Worm (Caenorhabditis elegans) whole organism, L1 larva: ENCODE results near the gene DC2.5.

Source experiments
- C16A3.4 ChIP-seq: fragments of 150-350 bp; optimal IDR thresholded peaks from 2 replicates; lab custom pipeline; 2014; ENCODE audit warnings: missing biosample characterization, missing genetic modification characterization
- F16B12.6 ChIP-seq: fragments of 150-350 bp; optimal IDR thresholded peaks from 2 replicates; lab custom pipeline; 2014; ENCODE audit warnings: missing biosample characterization, missing genetic modification characterization
- Y116A8C.19 ChIP-seq: sonication (generic microtip); optimal IDR thresholded peaks from 2 replicates; lab custom pipeline; 2016; ENCODE audit warnings: missing compliant biosample characterization, missing genetic modification characterization, borderline replicate concordance
- aly-2 ChIP-seq: fragments of 150-350 bp; optimal IDR thresholded peaks from 2 replicates; lab custom pipeline; 2014; ENCODE audit warnings: missing biosample characterization, missing genetic modification characterization
- ama-1 ChIP-seq: fragments of 150-350 bp; optimal IDR thresholded peaks from 2 replicates; lab custom pipeline; 2014
- blmp-1 ChIP-seq: fragments of 150-350 bp; optimal IDR thresholded peaks from 2 replicates; lab custom pipeline; 2014; ENCODE audit warnings: missing biosample characterization, missing genetic modification characterization
- ceh-82 ChIP-seq, 3 experiments: fragments of 150-350 bp in 1 of 3; sonication (generic microtip) in 2 of 3; optimal IDR thresholded peaks; 2 replicates each; lab custom pipeline; 2014 to 2017; ENCODE audit warnings: missing biosample characterization in 3 of 3, missing genetic modification characterization in 3 of 3
- ceh-88 ChIP-seq: fragments of 200-800 bp; sonication (Bioruptor generic); IDR thresholded peaks from 2 replicates; pipeline ENCODE4 v1.3.6; 2022; ENCODE audit warnings: missing genetic modification characterization, missing compliant biosample characterization
- dpl-1 ChIP-seq, 3 experiments: fragments of 150-350 bp in 2 of 3; sonication (generic microtip) in 1 of 3; optimal IDR thresholded peaks; 2 replicates each; lab custom pipeline; 2014 to 2017; ENCODE audit warnings: missing biosample characterization in 3 of 3, missing genetic modification characterization in 3 of 3, missing genetic modification reagents in 3 of 3
- dsc-1 ChIP-seq: sonication (generic microtip); optimal IDR thresholded peaks from 2 replicates; lab custom pipeline; 2016; ENCODE audit warnings: mild to moderate bottlenecking, missing genetic modification characterization, missing compliant biosample characterization
- efl-1 ChIP-seq, 4 experiments: fragments of 150-350 bp; optimal IDR thresholded peaks in 3 of 4; peaks in 1 of 4; 1 replicate in 1 of 4; 2 replicates in 3 of 4; lab custom pipeline; 2014; ENCODE audit warnings: missing biosample characterization in 2 of 4, missing genetic modification characterization in 2 of 4, missing genetic modification reagents in 2 of 4
- efl-3 ChIP-seq: fragments of 200-800 bp; sonication (Bioruptor generic); optimal IDR thresholded peaks from 2 replicates; lab custom pipeline; 2018; ENCODE audit warnings: mild to moderate bottlenecking, missing genetic modification characterization, missing compliant biosample characterization
- egl-27 ChIP-seq, 2 experiments: fragments of 150-350 bp in 1 of 2; sonication (generic microtip); optimal IDR thresholded peaks; 3 replicates each; lab custom pipeline; 2017 to 2018; ENCODE audit warnings: missing biosample characterization in 2 of 2, missing genetic modification characterization in 2 of 2, missing genetic modification reagents in 2 of 2
- elt-2 ChIP-seq: sonication (generic microtip); optimal IDR thresholded peaks from 2 replicates; lab custom pipeline; 2016; ENCODE audit warnings: missing genetic modification characterization, mild to moderate bottlenecking, inconsistent platforms, missing compliant biosample characterization, missing genetic modification reagents
- elt-3 ChIP-seq, 6 experiments: fragments of 150-350 bp in 1 of 6; sonication (generic microtip); optimal IDR thresholded peaks; 2 replicates each; lab custom pipeline; 2017 to 2018; ENCODE audit warnings: missing biosample characterization in 6 of 6, missing genetic modification characterization in 6 of 6, inconsistent platforms in 1 of 6
- fkh-8 ChIP-seq: sonication (generic microtip); optimal IDR thresholded peaks from 2 replicates; lab custom pipeline; 2016; ENCODE audit warnings: mild to moderate bottlenecking, missing genetic modification characterization, missing compliant biosample characterization
- fos-1 ChIP-seq: fragments of 150-350 bp; optimal IDR thresholded peaks from 2 replicates; lab custom pipeline; 2014; ENCODE audit warnings: missing biosample characterization, missing genetic modification characterization
- hlh-4 ChIP-seq: sonication (generic microtip); optimal IDR thresholded peaks from 2 replicates; lab custom pipeline; 2016; ENCODE audit warnings: mild to moderate bottlenecking, missing genetic modification characterization, missing compliant biosample characterization
- irx-1 ChIP-seq: sonication (generic microtip); optimal IDR thresholded peaks from 2 replicates; lab custom pipeline; 2016; ENCODE audit warnings: missing genetic modification characterization, missing compliant biosample characterization
- jun-1 ChIP-seq: fragments of 150-350 bp; optimal IDR thresholded peaks from 2 replicates; lab custom pipeline; 2014; ENCODE audit warnings: missing biosample characterization, missing genetic modification reagents, missing genetic modification characterization
- lin-13 ChIP-seq: fragments of 150-350 bp; optimal IDR thresholded peaks from 2 replicates; lab custom pipeline; 2014; ENCODE audit warnings: missing biosample characterization, missing genetic modification reagents, missing genetic modification characterization
- lin-14 ChIP-seq: fragments of 200-800 bp; sonication (Bioruptor generic); optimal IDR thresholded peaks from 2 replicates; lab custom pipeline; 2018; ENCODE audit warnings: mild to moderate bottlenecking, missing genetic modification characterization, moderate library complexity, missing compliant biosample characterization
- lin-15B ChIP-seq: fragments of 150-350 bp; sonication (generic microtip); optimal IDR thresholded peaks from 3 replicates; lab custom pipeline; 2014; ENCODE audit warnings: missing biosample characterization, missing genetic modification characterization
- lsy-2 ChIP-seq, 2 experiments: fragments of 150-350 bp; optimal IDR thresholded peaks; 2 replicates each; lab custom pipeline; 2014; ENCODE audit warnings: missing biosample characterization in 2 of 2, missing genetic modification characterization in 2 of 2
- mab-9 ChIP-seq: fragments of 200-800 bp; sonication (Bioruptor generic); IDR thresholded peaks from 2 replicates; pipeline ENCODE4 v1.3.6; 2022; ENCODE audit warnings: missing genetic modification reagents, missing genetic modification characterization, missing compliant biosample characterization
- mep-1 ChIP-seq: fragments of 150-350 bp; optimal IDR thresholded peaks from 2 replicates; lab custom pipeline; 2014; ENCODE audit warnings: missing biosample characterization, missing genetic modification characterization
- nhr-20 ChIP-seq: sonication (generic microtip); optimal IDR thresholded peaks from 2 replicates; lab custom pipeline; 2016; ENCODE audit warnings: mild to moderate bottlenecking, missing genetic modification characterization, missing compliant biosample characterization
- nhr-47 ChIP-seq: sonication (generic microtip); optimal IDR thresholded peaks from 2 replicates; lab custom pipeline; 2016; ENCODE audit warnings: mild to moderate bottlenecking, missing genetic modification characterization, moderate library complexity, missing compliant biosample characterization
- nhr-71 ChIP-seq: sonication (generic microtip); optimal IDR thresholded peaks from 2 replicates; lab custom pipeline; 2016; ENCODE audit warnings: mild to moderate bottlenecking, missing genetic modification characterization, moderate library complexity, missing compliant biosample characterization
- nhr-77 ChIP-seq: fragments of 150-350 bp; optimal IDR thresholded peaks from 2 replicates; lab custom pipeline; 2014; ENCODE audit warnings: missing biosample characterization, missing genetic modification characterization
- nhr-85 ChIP-seq: sonication (generic microtip); peaks from one replicate; lab custom pipeline; 2016; ENCODE audit warnings: missing genetic modification characterization, inconsistent platforms, missing compliant biosample characterization
- nhr-90 ChIP-seq: sonication (generic microtip); optimal IDR thresholded peaks from 2 replicates; lab custom pipeline; 2016; ENCODE audit warnings: mild to moderate bottlenecking, missing genetic modification characterization, missing compliant biosample characterization; ENCODE audit not compliant: poor library complexity
- skn-1 ChIP-seq: fragments of 150-350 bp; optimal IDR thresholded peaks from 2 replicates; lab custom pipeline; 2014; ENCODE audit warnings: missing biosample characterization, missing genetic modification characterization
- snu-23 ChIP-seq: sonication (generic microtip); optimal IDR thresholded peaks from 2 replicates; lab custom pipeline; 2016; ENCODE audit warnings: missing genetic modification characterization, missing compliant biosample characterization
- sox-4 ChIP-seq: sonication (generic microtip); optimal IDR thresholded peaks from 2 replicates; lab custom pipeline; 2016; ENCODE audit warnings: missing genetic modification characterization, missing compliant biosample characterization
- sptf-1 ChIP-seq: fragments of 150-350 bp; optimal IDR thresholded peaks from 2 replicates; lab custom pipeline; 2014; ENCODE audit warnings: missing biosample characterization, missing genetic modification characterization
- swsn-7 ChIP-seq: sonication (generic microtip); optimal IDR thresholded peaks from 2 replicates; lab custom pipeline; 2016; ENCODE audit warnings: missing genetic modification characterization, missing compliant biosample characterization
- tlp-1 ChIP-seq: fragments of 150-350 bp; optimal IDR thresholded peaks from 2 replicates; lab custom pipeline; 2014; ENCODE audit warnings: missing biosample characterization, missing genetic modification characterization
- xbp-1 ChIP-seq: sonication (generic microtip); optimal IDR thresholded peaks from 2 replicates; lab custom pipeline; 2016; ENCODE audit warnings: missing genetic modification characterization, missing compliant biosample characterization
- ztf-11 ChIP-seq, 2 experiments: sonication (generic microtip); optimal IDR thresholded peaks; 2 replicates each; lab custom pipeline; 2016 to 2017; ENCODE audit warnings: missing genetic modification characterization in 2 of 2, missing biosample characterization in 1 of 2, missing compliant biosample characterization in 1 of 2

DC2.5 gene

ce11 chrV:211388-212168, 1.0 kb downstream of the DC2.5 start (continued):
- peak; percentile 92 for TF ChIP-seq dsc-1 (tag; lab: Kevin White, UChicago)
- TF ChIP-seq egl-27 (tag; optimal IDR thresholded peaks at IDR 0.05; lab: Kevin White, UChicago): no peak
- no peak for TF ChIP-seq elt-3 (tag; optimal IDR thresholded peaks at IDR 0.05; lab: Kevin White, UChicago)
- TF ChIP-seq lin-14 (GFP tag; lab: Kevin White, UChicago): no peak
- peak; percentile 20 for TF ChIP-seq elt-2 (tag; lab: Kevin White, UChicago)
- no peak for TF ChIP-seq lin-13 (GFP tag; lab: Kevin White, UChicago)
- TF ChIP-seq sptf-1: no peak
- no peak for TF ChIP-seq dpl-1 (GFP tag; optimal IDR thresholded peaks at IDR 0.05; lab: Kevin White, UChicago)
- TF ChIP-seq nhr-85: no peak
- TF ChIP-seq tlp-1 (tag; lab: Kevin White, UChicago): no peak
- no peak for TF ChIP-seq C16A3.4 (tag; lab: Kevin White, UChicago)
- TF ChIP-seq ztf-11 (tag; optimal IDR thresholded peaks at IDR 0.05; lab: Kevin White, UChicago): no peak
- TF ChIP-seq sox-4 (tag; lab: Kevin White, UChicago): no peak

- TF ChIP-seq efl-1 (optimal IDR thresholded peaks at IDR 0.05; lab: Kevin White, UChicago) (no peak), efl-1 (GFP tag; optimal IDR thresholded peaks at IDR 0.05 in 1 of 2; lab: Kevin White, UChicago) (peak in 1 of 2 experiments; percentile 40), mab-9 (GFP tag; lab: Robert Waterston, UW) (0 out of 2 replicates have a peak, but pooled peaks have one; percentile 19), hlh-4 (tag; lab: Kevin White, UChicago) (no peak), ceh-88 (no peak), lsy-2 (tag; optimal IDR thresholded peaks at IDR 0.05; lab: Kevin White, UChicago) (no peak), nhr-90 (tag; lab: Kevin White, UChicago) (no peak), jun-1 (tag; lab: Kevin White, UChicago) (no peak), irx-1 (tag; lab: Kevin White, UChicago) (no peak), aly-2 (tag; lab: Kevin White, UChicago) (no peak), sptf-1 (no peak), C16A3.4 (tag; lab: Kevin White, UChicago) (no peak), ceh-82 (tag; optimal IDR thresholded peaks at IDR 0.05; lab: Kevin White, UChicago) (no peak), swsn-7 (tag; lab: Kevin White, UChicago) (no peak), xbp-1 (tag; lab: Kevin White, UChicago) (no peak), ama-1 (lab: Kevin White, UChicago) (no peak)
Measured at ce11 chrV:206814-207213, 5.8 kb downstream of the DC2.5 start.

- TF ChIP-seq irx-1 (tag; lab: Kevin White, UChicago) (peak; percentile 14), efl-1 (optimal IDR thresholded peaks at IDR 0.05; lab: Kevin White, UChicago) (no peak), efl-1 (GFP tag; optimal IDR thresholded peaks at IDR 0.05 in 1 of 2; lab: Kevin White, UChicago) (peak in 1 of 2 experiments; percentile 8), skn-1 (tag; lab: Kevin White, UChicago) (peak; percentile 11), mep-1 (peak; percentile 15), fos-1 (no peak), lin-15B (tag; lab: Kevin White, UChicago) (no peak), efl-3 (no peak), nhr-20 (tag; lab: Kevin White, UChicago) (peak; percentile 24), Y116A8C.19 (tag; lab: Kevin White, UChicago) (no peak), nhr-71 (tag; lab: Kevin White, UChicago) (peak; percentile 25), blmp-1 (tag; lab: Kevin White, UChicago) (no peak), lin-13 (GFP tag; lab: Kevin White, UChicago) (no peak), nhr-77 (no peak), snu-23 (GFP tag; lab: Kevin White, UChicago) (peak; percentile 21), F16B12.6 (tag; lab: Kevin White, UChicago) (no peak), nhr-47 (peak; percentile 16), fkh-8 (tag; lab: Kevin White, UChicago) (peak; percentile 8), lsy-2 (tag; optimal IDR thresholded peaks at IDR 0.05; lab: Kevin White, UChicago) (peak in 1 of 2 experiments; percentile 10)
Measured at ce11 chrV:203855-204432, 8.6 kb downstream of the DC2.5 start, which contains the start of gene lec-12. lec-12 (plus strand) TSS chrV:204382.
